Fruit fly (Drosophila melanogaster) S2 (cell line): Measurements from ENCODE around the gene LysD.

Source experiments
- CG8478 ChIP-seq: fragments of >200 bp; optimal IDR thresholded peaks from 2 replicates; lab custom pipeline; 2018
- CTCF ChIP-seq, 2 experiments: fragments of >200 bp; optimal IDR thresholded peaks; 2 replicates each; lab custom pipeline; 2018

dm6 chr3L:1233830-1234229, 22.8 kb upstream of the LysD start, which contains the start of gene CG33966:
- TF ChIP-seq CG8478 (lab: Kevin White, UChicago) (no peak), CTCF (optimal IDR thresholded peaks at IDR 0.05; lab: Kevin White, UChicago) (no peak)
